Worm (Caenorhabditis elegans): ENCODE data around the gene hsp-25.

- no peak for TF ChIP-seq nhr-179 (tag; optimal IDR thresholded peaks at IDR 0.05)
- no peak for TF ChIP-seq lin-40 (tag; optimal IDR thresholded peaks at IDR 0.05)
- no peak for TF ChIP-seq ztf-25 (GFP tag; IDR thresholded peaks at IDR 0.05)
- no peak for TF ChIP-seq let-526 (GFP tag; IDR thresholded peaks at IDR 0.05)
- TF ChIP-seq lag-1 (GFP tag; IDR thresholded peaks at IDR 0.05): no peak
- TF ChIP-seq ets-4 (GFP tag; optimal IDR thresholded peaks at IDR 0.05): no peak
- TF ChIP-seq mel-28 (tag; optimal IDR thresholded peaks at IDR 0.05; ENCODE audit: borderline replicate concordance): no peak
- no peak for TF ChIP-seq aptf-3 (GFP tag; IDR thresholded peaks at IDR 0.05)
- no peak for TF ChIP-seq lsl-1 (GFP tag; optimal IDR thresholded peaks at IDR 0.05)
- no peak for TF ChIP-seq B0336.3 (GFP tag; IDR thresholded peaks at IDR 0.05)
- TF ChIP-seq nhr-90 (tag; optimal IDR thresholded peaks at IDR 0.05): no peak
- TF ChIP-seq bed-1 (GFP tag; IDR thresholded peaks at IDR 0.05): no peak
- TF ChIP-seq attf-6 (GFP tag; IDR thresholded peaks at IDR 0.05): no peak
Observed at ce11 chrX:6024977-6025376, 14.5 kb downstream of the hsp-25 start.
